Fruit fly (Drosophila melanogaster) whole organism, embryonic: ENCODE results near the gene msd1.

ENCODE experiments used
- Atf-2 ChIP-seq: fragments of 200-800 bp; sonication (Bioruptor generic); optimal IDR thresholded peaks from 2 replicates; lab custom pipeline; 2016; ENCODE audit warnings: missing biosample characterization, missing genetic modification characterization
- Atf3 ChIP-seq: fragments of 200-800 bp; sonication (Bioruptor generic); optimal IDR thresholded peaks from 3 replicates; lab custom pipeline; 2016; ENCODE audit warnings: missing biosample characterization, missing genetic modification characterization
- B-H1 ChIP-seq: fragments of 200-800 bp; sonication (Bioruptor generic); IDR thresholded peaks from 3 replicates; pipeline ENCODE4 v1.3.6; 2022; ENCODE audit warnings: missing biosample characterization, missing genetic modification characterization
- Bdp1 ChIP-seq: fragments of 200-800 bp; sonication (Bioruptor generic); optimal IDR thresholded peaks from 3 replicates; lab custom pipeline; 2016; ENCODE audit warnings: missing biosample characterization, missing genetic modification characterization
- CG10565 ChIP-seq: fragments of 200-800 bp; sonication (Bioruptor generic); optimal IDR thresholded peaks from 3 replicates; lab custom pipeline; 2016; ENCODE audit warnings: missing biosample characterization, mild to moderate bottlenecking, missing genetic modification characterization
- CG1233 ChIP-seq: fragments of 200-800 bp; sonication (Bioruptor generic); optimal IDR thresholded peaks from 4 replicates; lab custom pipeline; 2018; ENCODE audit warnings: missing biosample characterization, mild to moderate bottlenecking, missing genetic modification characterization
- CG13123 ChIP-seq: fragments of 200-800 bp; sonication (Bioruptor generic); optimal IDR thresholded peaks from 2 replicates; lab custom pipeline; 2016; ENCODE audit warnings: missing biosample characterization, missing genetic modification characterization
- CG14441 ChIP-seq: fragments of 200-800 bp; sonication (Bioruptor generic); IDR thresholded peaks from 2 replicates; pipeline ENCODE4 v1.3.6; 2022; ENCODE audit warnings: missing biosample characterization, missing genetic modification characterization
- CG15073 ChIP-seq: fragments of 200-800 bp; sonication (Bioruptor generic); optimal IDR thresholded peaks from 2 replicates; lab custom pipeline; 2016; ENCODE audit warnings: missing biosample characterization, missing genetic modification characterization
- CG16863 ChIP-seq: fragments of 200-800 bp; sonication (Bioruptor generic); optimal IDR thresholded peaks from 3 replicates; lab custom pipeline; 2016; ENCODE audit warnings: missing biosample characterization, missing genetic modification characterization
- CG1832 ChIP-seq: fragments of 200-800 bp; sonication (Bioruptor generic); optimal IDR thresholded peaks from 2 replicates; lab custom pipeline; 2017; ENCODE audit warnings: missing biosample characterization, mild to moderate bottlenecking, missing genetic modification characterization, inconsistent platforms
- CG2202 ChIP-seq: fragments of 200-800 bp; sonication (Bioruptor generic); optimal IDR thresholded peaks from 2 replicates; lab custom pipeline; 2018; ENCODE audit warnings: missing biosample characterization, mild to moderate bottlenecking, missing genetic modification characterization
- CG30431 ChIP-seq: fragments of 200-800 bp; sonication (Bioruptor generic); optimal IDR thresholded peaks from 2 replicates; lab custom pipeline; 2017; ENCODE audit warnings: missing biosample characterization, missing genetic modification characterization
- CG31388 ChIP-seq: fragments of 200-800 bp; sonication (Bioruptor generic); optimal IDR thresholded peaks from 2 replicates; lab custom pipeline; 2016; ENCODE audit warnings: missing biosample characterization, missing genetic modification characterization
- CG4404 ChIP-seq: fragments of 200-800 bp; sonication (Bioruptor generic); IDR thresholded peaks from 2 replicates; pipeline ENCODE4 v1.3.6; 2022; ENCODE audit warnings: missing biosample characterization, missing genetic modification characterization
- CG5245 ChIP-seq: fragments of 200-800 bp; sonication (Bioruptor generic); optimal IDR thresholded peaks from 3 replicates; lab custom pipeline; 2016; ENCODE audit warnings: missing biosample characterization, missing genetic modification characterization
- CG6254 ChIP-seq: fragments of 200-800 bp; sonication (Bioruptor generic); optimal IDR thresholded peaks from 3 replicates; lab custom pipeline; 2017; ENCODE audit warnings: mild to moderate bottlenecking, missing biosample characterization, missing genetic modification reagents, missing genetic modification characterization
- CG6683 ChIP-seq: fragments of 200-800 bp; sonication (Bioruptor generic); optimal IDR thresholded peaks from 2 replicates; lab custom pipeline; 2017; ENCODE audit warnings: missing biosample characterization, mild to moderate bottlenecking, missing genetic modification characterization, missing genetic modification reagents
- CG7963 ChIP-seq: fragments of 200-800 bp; sonication (Bioruptor generic); IDR thresholded peaks from 3 replicates; pipeline ENCODE4 v1.3.6; 2022; ENCODE audit warnings: missing biosample characterization, missing genetic modification characterization; ENCODE audit not compliant: partially characterized antibody
- Dip3 ChIP-seq: fragments of 200-800 bp; sonication (Bioruptor generic); optimal IDR thresholded peaks from 3 replicates; lab custom pipeline; 2016; ENCODE audit warnings: missing biosample characterization, missing genetic modification characterization
- Doc3 ChIP-seq: fragments of 200-800 bp; sonication (Bioruptor generic); IDR thresholded peaks from 3 replicates; pipeline ENCODE4 v1.3.6; 2022; ENCODE audit warnings: missing biosample characterization, missing genetic modification characterization; ENCODE audit not compliant: partially characterized antibody
- Ets65A ChIP-seq: fragments of 200-800 bp; sonication (Bioruptor generic); peaks from one replicate; lab custom pipeline; 2016; ENCODE audit warnings: missing biosample characterization, missing genetic modification characterization
- Ets97D ChIP-seq: fragments of 200-800 bp; sonication (Bioruptor generic); optimal IDR thresholded peaks from 3 replicates; lab custom pipeline; 2016; ENCODE audit warnings: missing biosample characterization, missing genetic modification characterization
- Fer1 ChIP-seq: fragments of 200-800 bp; sonication (Bioruptor generic); optimal IDR thresholded peaks from 2 replicates; lab custom pipeline; 2017; ENCODE audit warnings: missing biosample characterization, mild to moderate bottlenecking, missing genetic modification characterization
- GATAe ChIP-seq: fragments of 200-800 bp; sonication (Bioruptor generic); conservative IDR thresholded peaks from 2 replicates; pipeline ENCODE4 v1.3.6; 2022; ENCODE audit warnings: missing biosample characterization, missing genetic modification characterization
- Hand ChIP-seq: fragments of 200-800 bp; sonication (Bioruptor generic); optimal IDR thresholded peaks from 2 replicates; lab custom pipeline; 2017; ENCODE audit warnings: mild to moderate bottlenecking, missing biosample characterization, missing genetic modification reagents, missing genetic modification characterization
- Hr39 ChIP-seq: fragments of >200 bp; optimal IDR thresholded peaks from 2 replicates; lab custom pipeline; 2017
- MBD-R2 ChIP-seq: fragments of 200-800 bp; sonication (Bioruptor generic); IDR thresholded peaks from 2 replicates; pipeline ENCODE4 v1.3.6; 2022; ENCODE audit warnings: missing biosample characterization, missing genetic modification characterization
- MTF-1 ChIP-seq: fragments of 200-800 bp; sonication (Bioruptor generic); optimal IDR thresholded peaks from 2 replicates; lab custom pipeline; 2018; ENCODE audit warnings: missing biosample characterization, mild to moderate bottlenecking, missing genetic modification characterization, borderline replicate concordance
- NfI ChIP-seq: fragments of 200-800 bp; sonication (Bioruptor generic); optimal IDR thresholded peaks from 3 replicates; lab custom pipeline; 2018; ENCODE audit warnings: missing biosample characterization, mild to moderate bottlenecking, missing genetic modification characterization, moderate library complexity
- Ravus ChIP-seq: fragments of 200-800 bp; sonication (Bioruptor generic); IDR thresholded peaks from 2 replicates; pipeline ENCODE4 v1.3.6; 2022; ENCODE audit warnings: missing biosample characterization, missing genetic modification characterization
- Rx ChIP-seq: fragments of 200-800 bp; sonication (Bioruptor generic); IDR thresholded peaks from 2 replicates; pipeline ENCODE4 v1.3.6; 2022; ENCODE audit warnings: missing biosample characterization, missing genetic modification characterization
- Sry-δ ChIP-seq: fragments of 200-800 bp; sonication (Bioruptor generic); optimal IDR thresholded peaks from 2 replicates; lab custom pipeline; 2016; ENCODE audit warnings: missing biosample characterization, missing genetic modification characterization
- Vsx1 ChIP-seq: fragments of 200-800 bp; sonication (Bioruptor generic); optimal IDR thresholded peaks from 2 replicates; lab custom pipeline; 2017; ENCODE audit warnings: missing biosample characterization, mild to moderate bottlenecking, missing genetic modification characterization, missing genetic modification reagents
- ato ChIP-seq: fragments of 200-800 bp; sonication (Bioruptor generic); IDR thresholded peaks from 2 replicates; pipeline ENCODE4 v1.3.6; 2022; ENCODE audit warnings: missing biosample characterization, missing genetic modification characterization; ENCODE audit not compliant: partially characterized antibody
- cg ChIP-seq: fragments of 200-800 bp; sonication (Bioruptor generic); optimal IDR thresholded peaks from 3 replicates; lab custom pipeline; 2019; ENCODE audit warnings: missing biosample characterization, mild to moderate bottlenecking, missing genetic modification characterization, moderate library complexity
- cwo ChIP-seq: fragments of 200-800 bp; sonication (Bioruptor generic); optimal IDR thresholded peaks from 3 replicates; lab custom pipeline; 2017; ENCODE audit warnings: missing biosample characterization, missing genetic modification characterization, mild to moderate bottlenecking, moderate library complexity, missing genetic modification reagents
- dan ChIP-seq: fragments of 200-800 bp; sonication (Bioruptor generic); IDR thresholded peaks from 2 replicates; pipeline ENCODE4 v1.3.6; 2022; ENCODE audit warnings: missing biosample characterization, missing genetic modification characterization
- dmrt11E ChIP-seq: fragments of 200-800 bp; sonication (Bioruptor generic); optimal IDR thresholded peaks from 3 replicates; lab custom pipeline; 2018; ENCODE audit warnings: missing biosample characterization, mild to moderate bottlenecking, missing genetic modification characterization, moderate library complexity
- gcm ChIP-seq: fragments of 200-800 bp; sonication (Bioruptor generic); optimal IDR thresholded peaks from 2 replicates; lab custom pipeline; 2019; ENCODE audit warnings: missing biosample characterization, mild to moderate bottlenecking, missing genetic modification characterization, moderate library complexity
- inv ChIP-seq: fragments of 200-800 bp; sonication (Bioruptor generic); IDR thresholded peaks from 2 replicates; pipeline ENCODE4 v1.3.6; 2022; ENCODE audit warnings: missing biosample characterization, missing genetic modification characterization; ENCODE audit not compliant: partially characterized antibody
- knrl ChIP-seq: fragments of 200-800 bp; sonication (Bioruptor generic); IDR thresholded peaks from 3 replicates; pipeline ENCODE4 v1.3.6; 2022; ENCODE audit warnings: missing biosample characterization, missing genetic modification characterization; ENCODE audit not compliant: partially characterized antibody
- sima ChIP-seq: fragments of 200-800 bp; sonication (Bioruptor generic); optimal IDR thresholded peaks from 2 replicates; lab custom pipeline; 2016; ENCODE audit warnings: missing biosample characterization, missing genetic modification characterization
- slp2 ChIP-seq: fragments of 200-800 bp; sonication (Bioruptor generic); optimal IDR thresholded peaks from 2 replicates; lab custom pipeline; 2016; ENCODE audit warnings: missing biosample characterization, missing genetic modification characterization
- sug ChIP-seq: fragments of 200-800 bp; optimal IDR thresholded peaks from 2 replicates; lab custom pipeline; 2019; ENCODE audit warnings: missing biosample characterization, mild to moderate bottlenecking, missing genetic modification characterization, moderate library complexity
- tll ChIP-seq, 2 experiments: fragments of 200-800 bp in 1 of 2; fragments of >200 bp in 1 of 2; sonication (Bioruptor generic) in 1 of 2; optimal IDR thresholded peaks; 2 replicates each; lab custom pipeline; 2017 to 2019; ENCODE audit warnings: missing biosample characterization in 2 of 2, missing genetic modification characterization in 2 of 2, mild to moderate bottlenecking in 1 of 2, moderate library complexity in 1 of 2
- trh ChIP-seq: fragments of 200-800 bp; sonication (Bioruptor generic); optimal IDR thresholded peaks from 2 replicates; lab custom pipeline; 2016; ENCODE audit warnings: missing biosample characterization, missing genetic modification characterization
- wor ChIP-seq: fragments of 200-800 bp; sonication (Bioruptor generic); IDR thresholded peaks from 2 replicates; pipeline ENCODE4 v1.3.6; 2022; ENCODE audit warnings: missing biosample characterization, missing genetic modification characterization

msd1 gene

DNA sequence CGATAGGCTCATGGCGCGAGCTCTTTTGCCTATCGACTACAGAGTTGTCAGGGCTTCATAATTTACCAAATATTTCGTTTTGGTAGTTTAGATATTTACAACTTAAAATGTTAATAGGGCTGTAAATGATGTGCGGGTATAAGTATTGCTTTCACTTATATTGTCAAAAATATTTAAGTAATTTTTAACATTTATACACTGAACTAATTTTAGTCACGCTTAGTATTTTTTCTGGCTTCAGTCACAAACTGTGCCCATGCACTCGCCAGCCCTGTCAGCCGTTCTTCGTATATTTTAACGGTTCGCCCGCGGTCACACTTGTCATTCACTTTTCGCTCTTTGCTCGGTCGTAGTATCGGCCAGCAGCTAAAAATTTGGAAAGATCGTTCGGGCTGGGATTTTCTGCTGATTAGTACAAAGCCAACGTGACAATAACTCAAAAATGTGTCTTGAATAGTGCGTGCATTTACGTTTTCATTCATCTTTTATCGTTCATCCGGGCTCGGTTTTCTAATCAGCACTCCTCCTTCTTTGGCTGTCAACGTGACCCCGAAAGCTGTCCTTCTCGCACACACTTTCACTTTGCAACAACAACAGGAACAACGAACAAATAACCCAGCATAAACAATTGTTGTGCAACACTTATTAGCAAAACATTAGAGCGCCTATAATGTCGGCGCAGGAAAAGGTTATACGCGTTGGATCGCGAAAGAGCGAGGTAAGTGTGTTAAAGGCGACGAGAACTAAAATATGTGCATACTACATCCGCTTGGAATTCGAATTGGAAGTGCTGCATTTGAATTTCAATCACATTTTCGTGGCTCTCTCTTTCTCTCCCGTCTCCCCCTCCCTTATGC, 3.3 kb downstream of the msd1 start, which contains the start of the genes Hmbs and CG2211 (continued):
- TF ChIP-seq CG13123 (peak; percentile 82), Ets97D (GFP tag; lab: Kevin White, UChicago) (peak; percentile 92), NfI (peak; percentile 79), CG5245 (GFP tag; lab: Kevin White, UChicago) (peak; percentile 83), Vsx1 (peak; percentile 23), CG30431 (peak; percentile 61), cg (GFP tag; lab: Kevin White, UChicago) (no peak), Ravus (peak; percentile 36; the same call in 1 of the 2 replicates), Fer1 (GFP tag; lab: Kevin White, UChicago) (peak; percentile 88), GATAe (GFP tag; lab: Robert Waterston, UW) (no peak; the same call in 1 of the 2 replicates), Rx (GFP tag; lab: Robert Waterston, UW) (peak; percentile 75), dmrt11E (tag; lab: Kevin White, UChicago) (peak; percentile 83), inv (GFP tag; lab: Robert Waterston, UW) (no peak; the same call in 1 of the 2 replicates), CG31388 (GFP tag; lab: Kevin White, UChicago) (peak; percentile 76), Atf3 (peak; percentile 80), sima (GFP tag; lab: Kevin White, UChicago) (peak; percentile 55), slp2 (GFP tag; lab: Kevin White, UChicago) (peak; percentile 86), Sry-δ (GFP tag; lab: Kevin White, UChicago) (peak; percentile 70), tll (GFP tag; optimal IDR thresholded peaks at IDR 0.05; lab: Kevin White, UChicago) (peak in 1 of 2 experiments; percentile 55), CG10565 (GFP tag; lab: Kevin White, UChicago) (peak; percentile 73), Ets65A (GFP tag; lab: Kevin White, UChicago) (peak; percentile 98), trh (GFP tag; lab: Kevin White, UChicago) (peak; percentile 83), CG1233 (peak; percentile 80), Hand (peak; percentile 23), MTF-1 (GFP tag; lab: Kevin White, UChicago) (peak; percentile 68), CG6683 (peak; percentile 75), CG15073 (GFP tag; lab: Kevin White, UChicago) (no peak), Atf-2 (GFP tag; lab: Kevin White, UChicago) (peak; percentile 82), wor (peak; percentile 58; the same call in 1 of the 2 replicates), MBD-R2 (GFP tag; lab: Robert Waterston, UW) (peak; percentile 82), CG7963 (GFP tag; lab: Robert Waterston, UW) (no peak), Doc3 (no peak), CG1832 (no peak), Hr39 (lab: Kevin White, UChicago) (no peak), Bdp1 (GFP tag; lab: Kevin White, UChicago) (peak; percentile 79), CG2202 (tag; lab: Kevin White, UChicago) (peak; percentile 65), gcm (GFP tag; lab: Kevin White, UChicago) (peak; percentile 35), CG14441 (GFP tag; lab: Robert Waterston, UW) (peak; percentile 83), CG4404 (GFP tag; lab: Robert Waterston, UW) (peak; percentile 78), B-H1 (peak; percentile 80), sug (tag; lab: Kevin White, UChicago) (peak; percentile 89), CG16863 (GFP tag; lab: Kevin White, UChicago) (peak; percentile 88), dan (peak; percentile 36; the same call in 1 of the 2 replicates), knrl (peak; percentile 60), cwo (peak; percentile 78), Dip3 (GFP tag; lab: Kevin White, UChicago) (peak; percentile 86), CG6254 (GFP tag; lab: Kevin White, UChicago) (peak; percentile 61), ato (GFP tag; lab: Robert Waterston, UW) (no peak)
